Worm (Caenorhabditis elegans) whole organism, midembryonic: Measurements from ENCODE around the gene W07E6.5.

Source experiments
- T22C8.4 ChIP-seq: fragments of 200-800 bp; sonication (Bioruptor generic); IDR thresholded peaks from 2 replicates; pipeline ENCODE4 v1.3.6; 2022; ENCODE audit warnings: missing genetic modification characterization, missing compliant biosample characterization
- cog-1 ChIP-seq: sonication (generic microtip); optimal IDR thresholded peaks from 2 replicates; lab custom pipeline; 2016; ENCODE audit warnings: missing genetic modification characterization, missing compliant biosample characterization
- klf-2 ChIP-seq: fragments of 200-800 bp; sonication (Bioruptor generic); conservative IDR thresholded peaks from 2 replicates; pipeline ENCODE4 v1.3.6; 2022; ENCODE audit warnings: missing genetic modification reagents, missing genetic modification characterization, missing compliant biosample characterization
- med-1 ChIP-seq: sonication (generic microtip); optimal IDR thresholded peaks from 2 replicates; lab custom pipeline; 2017; ENCODE audit warnings: missing genetic modification characterization, mild to moderate bottlenecking, missing compliant biosample characterization, antibody characterized with exemption, missing genetic modification reagents; ENCODE audit not compliant: insufficient read depth
- ref-1 ChIP-seq: fragments of 200-800 bp; sonication (Bioruptor generic); conservative IDR thresholded peaks from 2 replicates; pipeline ENCODE4 v1.3.6; 2022; ENCODE audit warnings: missing genetic modification reagents, missing genetic modification characterization, missing compliant biosample characterization
- tab-1 ChIP-seq: fragments of 200-800 bp; sonication (Bioruptor generic); IDR thresholded peaks from 2 replicates; pipeline ENCODE4 v1.3.6; 2022; ENCODE audit warnings: missing genetic modification characterization, missing compliant biosample characterization
- ztf-29 ChIP-seq: fragments of 200-800 bp; sonication (Bioruptor generic); IDR thresholded peaks from 2 replicates; pipeline ENCODE4 v1.3.6; 2022; ENCODE audit warnings: missing genetic modification reagents, missing genetic modification characterization, missing compliant biosample characterization

DNA sequence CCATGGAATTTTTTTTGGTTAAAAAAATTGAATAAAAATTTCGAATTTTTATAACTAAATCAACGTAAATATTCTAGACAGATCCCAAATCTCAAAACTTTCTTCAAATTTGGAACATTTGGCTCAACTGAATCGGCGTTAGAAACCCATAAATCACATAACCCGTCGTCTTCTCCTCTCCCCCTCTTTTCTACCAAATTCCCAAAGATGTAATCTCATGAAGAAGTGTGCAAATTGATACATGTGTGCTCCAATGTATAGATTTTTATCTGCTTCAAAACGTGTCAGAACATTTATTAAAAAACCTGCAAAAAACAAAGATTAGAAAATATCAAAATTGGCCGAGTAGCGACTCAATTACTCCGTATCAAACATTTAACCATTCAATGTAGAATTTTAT is 39.3 kb downstream of the W07E6.5 start:
- no peak for TF ChIP-seq tab-1
- no peak for TF ChIP-seq T22C8.4
- TF ChIP-seq cog-1 (tag; lab: Kevin White, UChicago) = no peak
- no peak for TF ChIP-seq ztf-29 (GFP tag; lab: Robert Waterston, UW)
- no peak for TF ChIP-seq ref-1
- TF ChIP-seq klf-2 = no peak
- TF ChIP-seq med-1 (GFP tag; lab: Kevin White, UChicago) = no peak
